Fruit fly (Drosophila melanogaster): ENCODE measurements around the gene Pex16.

Gene Pex16

dm6 chr3L:20778224-20779063, at the start of gene Pex16, which contains the start of gene Pex14:
Gene Pex16 (minus strand): TSS chr3L:20778264.
Gene Pex14 (plus strand): TSS chr3L:20778799.
- TF ChIP-seq CG13204 (GFP tag; optimal IDR thresholded peaks at IDR 0.05) (no peak), Pif1A (GFP tag; optimal IDR thresholded peaks at IDR 0.05) (no peak), CG34367 (tag; optimal IDR thresholded peaks at IDR 0.05) (peak; percentile 38), CG8159 (tag; optimal IDR thresholded peaks at IDR 0.05) (peak; percentile 64), CG8301 (tag; optimal IDR thresholded peaks at IDR 0.05) (peak; percentile 51), EcR (GFP tag; optimal IDR thresholded peaks at IDR 0.05) (no peak), CG4496 (GFP tag; IDR thresholded peaks at IDR 0.05) (peak; percentile 81), fd96Ca (GFP tag; IDR thresholded peaks at IDR 0.05) (peak; percentile 74), CG32121 (GFP tag; IDR thresholded peaks at IDR 0.05) (peak; percentile 39; the same call in 1 of the 2 replicates), CG12605 (GFP tag; IDR thresholded peaks at IDR 0.05) (no peak), Ets98B (GFP tag; IDR thresholded peaks at IDR 0.05) (no peak), CG14655 (GFP tag; optimal IDR thresholded peaks at IDR 0.05) (no peak), Snoo (tag; optimal IDR thresholded peaks at IDR 0.05) (peak; percentile 54), CG10348 (GFP tag; IDR thresholded peaks at IDR 0.05) (no peak), D1 (tag; optimal IDR thresholded peaks at IDR 0.05) (no peak), CG9948 (tag; optimal IDR thresholded peaks at IDR 0.05) (peak; percentile 52), CG17806 (tag; optimal IDR thresholded peaks at IDR 0.05) (peak; percentile 49), gl (tag; optimal IDR thresholded peaks at IDR 0.05) (no peak), CG15710 (tag; optimal IDR thresholded peaks at IDR 0.05) (peak; percentile 53), rn (GFP tag; IDR thresholded peaks at IDR 0.05) (peak; percentile 58), Pif1B (GFP tag; optimal IDR thresholded peaks at IDR 0.05) (no peak)

DNA sequence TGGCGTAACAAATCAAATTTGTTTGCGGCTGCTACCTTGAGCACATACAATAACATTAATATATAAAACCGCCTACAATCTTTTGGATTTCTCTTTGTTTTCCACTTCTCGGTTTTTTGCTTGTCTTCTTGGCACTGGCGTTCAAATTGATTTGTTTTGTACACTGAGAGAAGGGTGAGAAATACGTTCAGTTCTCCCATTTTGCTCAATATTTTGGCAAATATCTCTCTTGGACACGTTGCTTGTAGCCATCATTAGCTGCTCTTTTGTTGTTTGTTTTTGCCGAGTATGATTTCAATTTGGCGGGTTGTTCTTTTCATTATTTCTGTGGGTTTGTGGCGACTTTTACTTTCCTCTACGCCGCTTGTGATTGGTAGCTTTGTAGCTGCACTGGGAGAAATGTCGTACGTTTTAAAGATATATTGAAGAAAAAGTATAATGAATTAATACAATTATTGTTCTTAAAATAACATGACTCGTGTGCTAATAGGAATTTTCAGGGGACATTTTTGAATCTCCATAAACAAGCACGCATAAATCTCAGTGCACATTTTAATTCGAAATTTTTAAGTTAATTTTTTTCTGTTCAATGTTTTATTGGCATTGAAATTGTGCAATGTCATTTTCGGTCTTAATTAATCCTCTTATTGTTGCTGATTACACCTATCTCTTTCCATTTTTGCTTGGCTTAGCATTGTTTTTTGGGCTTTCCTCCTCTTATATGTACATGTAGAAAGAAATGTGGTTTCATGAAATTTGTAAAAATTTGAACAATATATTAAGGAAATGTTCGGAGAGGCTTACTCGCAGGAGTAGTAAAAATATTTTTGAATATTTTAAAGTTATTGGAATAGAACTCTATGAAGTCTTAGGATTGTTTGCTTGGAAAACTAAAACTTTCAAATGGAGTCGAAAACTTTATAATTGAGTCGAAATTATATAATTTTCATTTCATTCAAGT, 49.2 kb upstream of the Pex16 start:
- TF ChIP-seq CG4496 (GFP tag; IDR thresholded peaks at IDR 0.05) (peak; percentile 30; the same call in 1 of the 3 replicates), CG32121 (GFP tag; IDR thresholded peaks at IDR 0.05) (no peak), Pif1A (GFP tag; optimal IDR thresholded peaks at IDR 0.05) (peak; percentile 30)

DNA sequence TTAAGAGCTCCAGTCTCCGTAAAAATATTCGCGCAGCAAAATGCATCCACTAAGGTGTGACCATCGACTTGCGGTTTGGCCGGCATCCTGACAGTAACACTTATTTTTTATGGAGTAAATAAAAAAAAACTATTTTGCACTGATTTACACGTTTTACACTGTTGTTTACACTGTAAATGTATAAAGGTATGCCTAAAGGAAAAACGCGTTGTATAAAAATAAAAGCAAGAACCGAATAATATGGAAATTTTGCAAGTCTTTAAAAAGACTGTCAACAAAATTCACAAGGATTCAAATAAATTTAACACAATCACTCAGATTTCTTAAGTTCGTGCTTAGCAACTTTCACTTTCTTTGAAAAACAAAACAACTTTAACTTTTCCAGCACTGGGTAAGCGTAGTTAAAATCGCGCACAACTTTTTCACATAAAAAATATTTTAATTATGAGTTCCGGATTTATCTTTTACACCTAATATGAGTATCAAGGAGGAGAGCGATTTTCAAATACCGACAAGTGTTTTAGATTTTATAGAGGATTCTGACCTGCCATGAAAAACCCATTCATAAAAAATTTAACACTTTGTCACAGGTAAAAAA, 45.2 kb upstream of the Pex16 start:
- TF ChIP-seq gl (tag; optimal IDR thresholded peaks at IDR 0.05) (no peak), Pif1B (GFP tag; optimal IDR thresholded peaks at IDR 0.05) (no peak), D1 (tag; optimal IDR thresholded peaks at IDR 0.05) (peak; percentile 36), fd96Ca (GFP tag; IDR thresholded peaks at IDR 0.05) (no peak)

- TF ChIP-seq fd96Ca (GFP tag; IDR thresholded peaks at IDR 0.05) (no peak), D1 (tag; optimal IDR thresholded peaks at IDR 0.05) (no peak), CG15710 (tag; optimal IDR thresholded peaks at IDR 0.05) (no peak), CG13204 (GFP tag; optimal IDR thresholded peaks at IDR 0.05) (no peak), CG14655 (GFP tag; optimal IDR thresholded peaks at IDR 0.05) (no peak), CG9948 (tag; optimal IDR thresholded peaks at IDR 0.05) (no peak), CG8301 (tag; optimal IDR thresholded peaks at IDR 0.05) (no peak), CG34367 (tag; optimal IDR thresholded peaks at IDR 0.05) (no peak), Pif1A (GFP tag; optimal IDR thresholded peaks at IDR 0.05) (no peak), EcR (GFP tag; optimal IDR thresholded peaks at IDR 0.05) (no peak), CG32121 (GFP tag; IDR thresholded peaks at IDR 0.05) (no peak), CG10348 (GFP tag; IDR thresholded peaks at IDR 0.05) (no peak)
Observed at dm6 chr3L:20817927-20818326, 39.9 kb upstream of the Pex16 start, which contains the start of gene Mst77F. Gene Mst77F (minus strand): TSS chr3L:20818027.

- TF ChIP-seq gl (tag; optimal IDR thresholded peaks at IDR 0.05) (no peak), rn (GFP tag; IDR thresholded peaks at IDR 0.05) (no peak), CG32121 (GFP tag; IDR thresholded peaks at IDR 0.05) (no peak), Ets98B (GFP tag; IDR thresholded peaks at IDR 0.05) (no peak), CG17806 (tag; optimal IDR thresholded peaks at IDR 0.05) (no peak), Snoo (tag; optimal IDR thresholded peaks at IDR 0.05) (no peak), Pif1B (GFP tag; optimal IDR thresholded peaks at IDR 0.05) (no peak), CG10348 (GFP tag; IDR thresholded peaks at IDR 0.05) (no peak), CG8301 (tag; optimal IDR thresholded peaks at IDR 0.05) (no peak), D1 (tag; optimal IDR thresholded peaks at IDR 0.05) (no peak), CG15710 (tag; optimal IDR thresholded peaks at IDR 0.05) (no peak), fd96Ca (GFP tag; IDR thresholded peaks at IDR 0.05) (no peak), CG13204 (GFP tag; optimal IDR thresholded peaks at IDR 0.05) (no peak), CG4496 (GFP tag; IDR thresholded peaks at IDR 0.05) (no peak), CG14655 (GFP tag; optimal IDR thresholded peaks at IDR 0.05) (no peak), CG9948 (tag; optimal IDR thresholded peaks at IDR 0.05) (no peak), CG8159 (tag; optimal IDR thresholded peaks at IDR 0.05) (no peak)
Observed at dm6 chr3L:20815666-20816375, 37.8 kb upstream of the Pex16 start, which contains the start of the genes CG3618 and Pka-R1. Gene CG3618 (minus strand): TSS chr3L:20816075. Gene Pka-R1 (plus strand): TSS chr3L:20816118.
